In the genomic region with DNA sequence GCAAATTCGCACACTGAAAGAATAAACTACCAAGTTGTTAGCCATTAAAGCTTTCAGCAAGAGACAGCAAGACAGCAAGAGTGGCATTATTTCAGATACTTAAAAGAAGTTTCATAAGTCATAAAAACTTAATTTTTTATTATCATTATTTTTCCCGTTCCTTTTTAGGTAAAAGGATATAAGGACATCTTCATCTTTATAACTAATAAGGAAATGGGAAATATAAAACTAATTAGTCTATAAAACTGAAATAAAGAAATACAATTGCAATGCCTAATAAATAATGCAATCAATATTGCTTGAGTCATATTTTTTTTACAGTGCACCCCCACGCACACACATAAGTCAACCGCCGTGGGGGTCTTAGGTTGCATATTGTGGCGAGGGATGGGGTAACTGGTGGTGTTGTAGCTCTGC, we compare ENCODE assay signal across 2 fruit fly cellular contexts.
TF ChIP-seq lines count a peak whose summit lies in the region.

No protein-coding gene starts in this region.

TF ChIP-seq in whole organism, embryonic, 481 proteins besides CTCF, POLR2A, EP300 and RAD21 (continued from another document and continues in another):
- TF ChIP-seq CG31365 (tag; optimal IDR thresholded peaks at IDR 0.05; lab: Kevin White, UChicago) = no peak
- TF ChIP-seq CG17361 (GFP tag; IDR thresholded peaks at IDR 0.05; lab: Robert Waterston, UW) = peak; percentile 52; the same call in 1 of the 3 replicates
- TF ChIP-seq Jarid2 (GFP tag; optimal IDR thresholded peaks at IDR 0.05; lab: Kevin White, UChicago) = no peak
- TF ChIP-seq CG12391 (tag; optimal IDR thresholded peaks at IDR 0.05; lab: Kevin White, UChicago) = peak; percentile 13
- no peak for TF ChIP-seq onecut (GFP tag; IDR thresholded peaks at IDR 0.05; lab: Robert Waterston, UW)
- no peak for TF ChIP-seq CG6689 (GFP tag; IDR thresholded peaks at IDR 0.05; lab: Robert Waterston, UW)
- no peak for TF ChIP-seq bab2 (GFP tag; optimal IDR thresholded peaks at IDR 0.05; lab: Kevin White, UChicago)
- TF ChIP-seq h (optimal IDR thresholded peaks at IDR 0.05; lab: Kevin White, UChicago) = no peak
- no peak for TF ChIP-seq CG7987 (GFP tag; optimal IDR thresholded peaks at IDR 0.05; lab: Kevin White, UChicago)
- no peak for TF ChIP-seq kni (GFP tag; optimal IDR thresholded peaks at IDR 0.05; lab: Kevin White, UChicago)
- no peak for TF ChIP-seq CG30020 (tag; optimal IDR thresholded peaks at IDR 0.05; lab: Kevin White, UChicago)
- no peak for TF ChIP-seq zf30C (GFP tag; optimal IDR thresholded peaks at IDR 0.05; lab: Kevin White, UChicago)
- no peak for TF ChIP-seq CG4328 (GFP tag; optimal IDR thresholded peaks at IDR 0.05; lab: Kevin White, UChicago)
- no peak for TF ChIP-seq BEAF-32 (GFP tag; optimal IDR thresholded peaks at IDR 0.05; lab: Kevin White, UChicago)
- TF ChIP-seq cwo (GFP tag; optimal IDR thresholded peaks at IDR 0.05; lab: Kevin White, UChicago) = no peak
- no peak for TF ChIP-seq ash1 (GFP tag; optimal IDR thresholded peaks at IDR 0.05; lab: Kevin White, UChicago)
- peak; percentile 24 for TF ChIP-seq CG10209 (GFP tag; optimal IDR thresholded peaks at IDR 0.05; lab: Kevin White, UChicago)
- TF ChIP-seq CG13424 (tag; optimal IDR thresholded peaks at IDR 0.05; lab: Kevin White, UChicago) = no peak
- no peak for TF ChIP-seq CG13894 (tag; optimal IDR thresholded peaks at IDR 0.05; lab: Kevin White, UChicago)
- TF ChIP-seq dmrt11E (tag; optimal IDR thresholded peaks at IDR 0.05; lab: Kevin White, UChicago) = peak; percentile 61
- no peak for TF ChIP-seq CG34422 (GFP tag; IDR thresholded peaks at IDR 0.05; lab: Robert Waterston, UW)
- TF ChIP-seq cato (GFP tag; optimal IDR thresholded peaks at IDR 0.05; lab: Kevin White, UChicago; ENCODE audit: borderline replicate concordance) = no peak
- TF ChIP-seq Nf-YA (GFP tag; IDR thresholded peaks at IDR 0.05; lab: Robert Waterston, UW) = no peak
- TF ChIP-seq lola (GFP tag; optimal IDR thresholded peaks at IDR 0.05; lab: Kevin White, UChicago) = peak in 1 of 3 experiments; percentile 59
- TF ChIP-seq sd (tag; optimal IDR thresholded peaks at IDR 0.05; lab: Kevin White, UChicago) = no peak
- TF ChIP-seq cad (GFP tag; optimal IDR thresholded peaks at IDR 0.05; lab: Kevin White, UChicago) = no peak
- TF ChIP-seq CG13775 (GFP tag; optimal IDR thresholded peaks at IDR 0.05; lab: Kevin White, UChicago) = peak; percentile 14
- TF ChIP-seq CG15269 (tag; optimal IDR thresholded peaks at IDR 0.05; lab: Kevin White, UChicago) = no peak
- peak; percentile 17 for TF ChIP-seq unpg (GFP tag; optimal IDR thresholded peaks at IDR 0.05; lab: Kevin White, UChicago)
- TF ChIP-seq zen2 (GFP tag; IDR thresholded peaks at IDR 0.05; lab: Robert Waterston, UW; ENCODE audit: partially characterized antibody) = no peak
- TF ChIP-seq CG18262 (tag; optimal IDR thresholded peaks at IDR 0.05; lab: Kevin White, UChicago) = peak; percentile 58
- TF ChIP-seq Hr78 (GFP tag; optimal IDR thresholded peaks at IDR 0.05; lab: Kevin White, UChicago) = no peak
- TF ChIP-seq esg (GFP tag; conservative IDR thresholded peaks at IDR 0.05; lab: Robert Waterston, UW) = no peak
- no peak for TF ChIP-seq D19A (tag; optimal IDR thresholded peaks at IDR 0.05; lab: Kevin White, UChicago)
- no peak for TF ChIP-seq twi (tag; optimal IDR thresholded peaks at IDR 0.05; lab: Kevin White, UChicago)
- no peak for TF ChIP-seq Doc3 (GFP tag; IDR thresholded peaks at IDR 0.05; lab: Robert Waterston, UW; ENCODE audit: partially characterized antibody)
- TF ChIP-seq row (GFP tag; IDR thresholded peaks at IDR 0.05; lab: Robert Waterston, UW) = no peak
- TF ChIP-seq CG43689 (GFP tag; IDR thresholded peaks at IDR 0.05; lab: Robert Waterston, UW) = no peak
- peak; percentile 5 for TF ChIP-seq CG7556 (GFP tag; optimal IDR thresholded peaks at IDR 0.05; lab: Kevin White, UChicago)
- TF ChIP-seq CG14014 (GFP tag; IDR thresholded peaks at IDR 0.05; lab: Robert Waterston, UW) = no peak
- peak; percentile 16 for TF ChIP-seq CG16815 (GFP tag; optimal IDR thresholded peaks at IDR 0.05; lab: Kevin White, UChicago)
- TF ChIP-seq dmrt99B (tag; optimal IDR thresholded peaks at IDR 0.05; lab: Kevin White, UChicago) = peak; percentile 21
- TF ChIP-seq bowl (GFP tag; IDR thresholded peaks at IDR 0.05; lab: Robert Waterston, UW) = no peak
- no peak for TF ChIP-seq Mad (GFP tag; optimal IDR thresholded peaks at IDR 0.05; lab: Kevin White, UChicago)
- no peak for TF ChIP-seq Dbx (GFP tag; IDR thresholded peaks at IDR 0.05; lab: Robert Waterston, UW)
- no peak for TF ChIP-seq H2.0 (GFP tag; IDR thresholded peaks at IDR 0.05; lab: Robert Waterston, UW)
- no peak for TF ChIP-seq fd3F (GFP tag; optimal IDR thresholded peaks at IDR 0.05; lab: Kevin White, UChicago)
- no peak for TF ChIP-seq CG34376 (GFP tag; optimal IDR thresholded peaks at IDR 0.05; lab: Kevin White, UChicago)
- TF ChIP-seq CG11560 (tag; IDR thresholded peaks at IDR 0.05; lab: Robert Waterston, UW) = no peak
- no peak for TF ChIP-seq Camta (GFP tag; optimal IDR thresholded peaks at IDR 0.05; lab: Kevin White, UChicago)
- TF ChIP-seq D19B (GFP tag; optimal IDR thresholded peaks at IDR 0.05; lab: Kevin White, UChicago) = no peak
- TF ChIP-seq CG1233 (GFP tag; optimal IDR thresholded peaks at IDR 0.05; lab: Kevin White, UChicago) = no peak
- TF ChIP-seq CG8388 (GFP tag; optimal IDR thresholded peaks at IDR 0.05; lab: Kevin White, UChicago) = peak; percentile 11
- no peak for TF ChIP-seq CG1529 (GFP tag; optimal IDR thresholded peaks at IDR 0.05; lab: Kevin White, UChicago)
- TF ChIP-seq CG6813 (GFP tag; optimal IDR thresholded peaks at IDR 0.05; lab: Kevin White, UChicago) = no peak
- TF ChIP-seq Xrp1 (GFP tag; IDR thresholded peaks at IDR 0.05; lab: Robert Waterston, UW) = 0 out of 2 replicates have a peak, but pooled peaks have one; percentile 25
- TF ChIP-seq hb (GFP tag; IDR thresholded peaks at IDR 0.05; lab: Robert Waterston, UW; ENCODE audit: partially characterized antibody) = no peak
- TF ChIP-seq CG11093 (GFP tag; IDR thresholded peaks at IDR 0.05; lab: Robert Waterston, UW) = no peak
- TF ChIP-seq Hr39 (optimal IDR thresholded peaks at IDR 0.05; lab: Kevin White, UChicago) = no peak
- no peak for TF ChIP-seq Mes4 (GFP tag; optimal IDR thresholded peaks at IDR 0.05; lab: Kevin White, UChicago)
- TF ChIP-seq CG8765 (GFP tag; IDR thresholded peaks at IDR 0.05; lab: Robert Waterston, UW) = no peak
- TF ChIP-seq Sox102F (GFP tag; optimal IDR thresholded peaks at IDR 0.05; lab: Kevin White, UChicago) = peak; percentile 9
- TF ChIP-seq CG9876 (GFP tag; optimal IDR thresholded peaks at IDR 0.05; lab: Kevin White, UChicago) = no peak
- no peak for TF ChIP-seq sug (tag; optimal IDR thresholded peaks at IDR 0.05; lab: Kevin White, UChicago)
- no peak for TF ChIP-seq CG8924 (tag; optimal IDR thresholded peaks at IDR 0.05; lab: Kevin White, UChicago)
- TF ChIP-seq Oli (tag; optimal IDR thresholded peaks at IDR 0.05; lab: Kevin White, UChicago) = peak; percentile 13

TF ChIP-seq in whole organism, prepupa, 60 proteins besides CTCF, POLR2A, EP300 and RAD21 (continued from another document):
- TF ChIP-seq esn (GFP tag; optimal IDR thresholded peaks at IDR 0.05; lab: Kevin White, UChicago) = peak; percentile 73
- peak; percentile 31 for TF ChIP-seq Sox15 (GFP tag; optimal IDR thresholded peaks at IDR 0.05; lab: Kevin White, UChicago)
- TF ChIP-seq Eip75B (GFP tag; optimal IDR thresholded peaks at IDR 0.05; lab: Kevin White, UChicago) = peak; percentile 62
- peak; percentile 41 for TF ChIP-seq Hr39 (GFP tag; optimal IDR thresholded peaks at IDR 0.05; lab: Kevin White, UChicago)
- peak; percentile 46 for TF ChIP-seq pdm3 (GFP tag; optimal IDR thresholded peaks at IDR 0.05; lab: Kevin White, UChicago)
- TF ChIP-seq CG6276 (GFP tag; optimal IDR thresholded peaks at IDR 0.05; lab: Kevin White, UChicago) = no peak
- TF ChIP-seq CG32006 (GFP tag; optimal IDR thresholded peaks at IDR 0.05; lab: Kevin White, UChicago) = peak; percentile 54
- peak; percentile 46 for TF ChIP-seq CG10631 (GFP tag; optimal IDR thresholded peaks at IDR 0.05; lab: Kevin White, UChicago)
- no peak for TF ChIP-seq Eip93F (GFP tag; optimal IDR thresholded peaks at IDR 0.05; lab: Kevin White, UChicago)
- TF ChIP-seq CG6163 (GFP tag; IDR thresholded peaks at IDR 0.05; lab: Robert Waterston, UW) = 0 out of 3 replicates have a peak, but pooled peaks have one; percentile 33
- peak; percentile 25 for TF ChIP-seq CG4318 (GFP tag; optimal IDR thresholded peaks at IDR 0.05; lab: Kevin White, UChicago)
- peak; percentile 45 for TF ChIP-seq CG31627 (GFP tag; optimal IDR thresholded peaks at IDR 0.05; lab: Kevin White, UChicago)
- TF ChIP-seq CG6792 (GFP tag; optimal IDR thresholded peaks at IDR 0.05; lab: Kevin White, UChicago) = peak; percentile 35
- TF ChIP-seq Sox102F (GFP tag; optimal IDR thresholded peaks at IDR 0.05; lab: Kevin White, UChicago) = peak; percentile 33
- no peak for TF ChIP-seq fd85E (GFP tag; optimal IDR thresholded peaks at IDR 0.05; lab: Kevin White, UChicago)
- no peak for TF ChIP-seq eg (GFP tag; IDR thresholded peaks at IDR 0.05; lab: Robert Waterston, UW)
- peak; percentile 62 for TF ChIP-seq dsx (GFP tag; optimal IDR thresholded peaks at IDR 0.05; lab: Kevin White, UChicago; ENCODE audit: poor library complexity, severe bottlenecking)
- peak; percentile 39; the same call in 1 of the 3 replicates for TF ChIP-seq CG8119 (GFP tag; IDR thresholded peaks at IDR 0.05; lab: Robert Waterston, UW)
- TF ChIP-seq CG11762 (GFP tag; optimal IDR thresholded peaks at IDR 0.05; lab: Kevin White, UChicago; ENCODE audit: insufficient read depth) = no peak
- peak; percentile 43 for TF ChIP-seq Smox (GFP tag; optimal IDR thresholded peaks at IDR 0.05; lab: Kevin White, UChicago)
- peak; percentile 46 for TF ChIP-seq cyc (GFP tag; optimal IDR thresholded peaks at IDR 0.05; lab: Kevin White, UChicago)
- TF ChIP-seq salr (GFP tag; optimal IDR thresholded peaks at IDR 0.05; lab: Kevin White, UChicago) = no peak
- TF ChIP-seq CG8319 (GFP tag; optimal IDR thresholded peaks at IDR 0.05; lab: Kevin White, UChicago) = peak; percentile 11
- TF ChIP-seq CG7368 (GFP tag; optimal IDR thresholded peaks at IDR 0.05; lab: Kevin White, UChicago) = peak; percentile 17
- TF ChIP-seq Gug (GFP tag; IDR thresholded peaks at IDR 0.05; lab: Robert Waterston, UW) = no peak
- TF ChIP-seq Ets21C (GFP tag; optimal IDR thresholded peaks at IDR 0.05; lab: Kevin White, UChicago) = no peak
- TF ChIP-seq lz (GFP tag; optimal IDR thresholded peaks at IDR 0.05; lab: Kevin White, UChicago) = peak; percentile 64
- TF ChIP-seq acj6 (GFP tag; optimal IDR thresholded peaks at IDR 0.05; lab: Kevin White, UChicago) = peak; percentile 49
- peak; percentile 37 for TF ChIP-seq Hr4 (GFP tag; optimal IDR thresholded peaks at IDR 0.05; lab: Kevin White, UChicago)
- TF ChIP-seq dac (GFP tag; optimal IDR thresholded peaks at IDR 0.05; lab: Kevin White, UChicago) = no peak
- peak; percentile 54 for TF ChIP-seq OdsH (GFP tag; optimal IDR thresholded peaks at IDR 0.05; lab: Kevin White, UChicago)
- TF ChIP-seq fd59A (GFP tag; optimal IDR thresholded peaks at IDR 0.05; lab: Kevin White, UChicago) = peak; percentile 64
- TF ChIP-seq Ets96B (tag; optimal IDR thresholded peaks at IDR 0.05; lab: Kevin White, UChicago) = peak; percentile 65
- TF ChIP-seq Eip78C (GFP tag; lab: Kevin White, UChicago) = peak; percentile 91
- no peak for TF ChIP-seq Hr38 (GFP tag; optimal IDR thresholded peaks at IDR 0.05; lab: Kevin White, UChicago)
- TF ChIP-seq ss (GFP tag; optimal IDR thresholded peaks at IDR 0.05; lab: Kevin White, UChicago) = peak; percentile 39 to 72
- TF ChIP-seq CG11902 (GFP tag; optimal IDR thresholded peaks at IDR 0.05; lab: Kevin White, UChicago) = peak; percentile 17
